Worm (Caenorhabditis elegans) whole organism, L3 larva: Measurements from ENCODE around the gene hsd-2.

ENCODE experiments used
- ceh-82 ChIP-seq: fragments of 150-350 bp; optimal IDR thresholded peaks from 2 replicates; lab custom pipeline; 2014; ENCODE audit warnings: missing biosample characterization, missing genetic modification characterization
- elt-1 ChIP-seq: fragments of 150-350 bp; optimal IDR thresholded peaks from 2 replicates; lab custom pipeline; 2014; ENCODE audit warnings: missing biosample characterization, missing genetic modification characterization
- nhr-76 ChIP-seq: fragments of 150-350 bp; sonication (generic microtip); optimal IDR thresholded peaks from 5 replicates; lab custom pipeline; 2014; ENCODE audit warnings: missing biosample characterization, missing genetic modification characterization
- zag-1 ChIP-seq: fragments of 150-350 bp; optimal IDR thresholded peaks from 2 replicates; lab custom pipeline; 2014; ENCODE audit warnings: missing biosample characterization, missing genetic modification characterization

DNA sequence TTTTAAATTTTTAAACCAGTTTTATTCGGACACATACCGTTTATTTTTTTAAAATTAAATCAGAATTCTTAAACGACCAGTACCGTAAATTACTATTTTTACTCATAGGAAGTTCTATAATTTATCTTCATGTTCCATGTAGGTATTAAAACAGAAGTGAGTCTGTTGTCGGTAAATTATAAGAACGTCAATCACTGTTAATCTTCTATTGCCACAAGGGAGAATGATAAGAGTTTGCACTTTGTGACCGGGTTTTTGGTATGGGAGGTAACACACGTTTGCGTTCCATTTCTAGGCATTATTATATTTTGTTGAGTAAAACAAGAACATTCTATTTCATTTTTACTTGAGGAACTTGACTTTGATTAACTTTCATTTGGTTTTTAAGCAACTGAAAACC, 4.0 kb downstream of the hsd-2 start, which contains the start of gene hsd-3:
- TF ChIP-seq nhr-76 (tag; lab: Kevin White, UChicago) (no peak), elt-1 (tag; lab: Kevin White, UChicago) (no peak), ceh-82 (tag; lab: Kevin White, UChicago) (no peak), zag-1 (no peak)
